Fruit fly (Drosophila melanogaster): Measurements from ENCODE around the gene CG6738.
A peak's percentile ranks its signal among the peaks of the same experiment; 100 is the strongest.

dm6 chr3R:23120933-23121332, 21.6 kb downstream of the CG6738 start:
- no peak for TF ChIP-seq CG6276 (GFP tag; optimal IDR thresholded peaks at IDR 0.05)
- no peak for TF ChIP-seq Lpt (GFP tag; optimal IDR thresholded peaks at IDR 0.05)
- TF ChIP-seq fkh (GFP tag; optimal IDR thresholded peaks at IDR 0.05) = peak; percentile 76
- no peak for TF ChIP-seq achi (GFP tag; optimal IDR thresholded peaks at IDR 0.05)
- no peak for TF ChIP-seq CG32006 (GFP tag; optimal IDR thresholded peaks at IDR 0.05)
